Worm (Caenorhabditis elegans) whole organism, L2 larva: ENCODE data around the gene valv-1.

Experiments used
- F13H6.1 ChIP-seq: sonication (generic microtip); optimal IDR thresholded peaks from 2 replicates; lab custom pipeline; 2016; ENCODE audit warnings: missing genetic modification characterization, missing compliant biosample characterization
- ama-1 ChIP-seq: fragments of 150-350 bp; optimal IDR thresholded peaks from 2 replicates; lab custom pipeline; 2018; ENCODE audit warnings: inconsistent platforms
- blmp-1 ChIP-seq: sonication (generic microtip); optimal IDR thresholded peaks from 2 replicates; lab custom pipeline; 2017; ENCODE audit warnings: missing genetic modification characterization, mild to moderate bottlenecking, missing compliant biosample characterization, antibody characterized with exemption, moderate library complexity; ENCODE audit not compliant: insufficient read depth
- ceh-16 ChIP-seq: fragments of 150-350 bp; optimal IDR thresholded peaks from 2 replicates; lab custom pipeline; 2014; ENCODE audit warnings: missing biosample characterization, missing genetic modification characterization
- mdl-1 ChIP-seq, 2 experiments: fragments of 150-350 bp in 1 of 2; sonication (generic microtip) in 1 of 2; optimal IDR thresholded peaks; 2 replicates each; lab custom pipeline; 2017; ENCODE audit warnings: missing biosample characterization in 2 of 2, missing genetic modification characterization in 2 of 2
- nhr-12 ChIP-seq: fragments of 150-350 bp; optimal IDR thresholded peaks from 2 replicates; lab custom pipeline; 2014; ENCODE audit warnings: missing biosample characterization, missing genetic modification characterization
- nhr-129 ChIP-seq: fragments of 150-350 bp; optimal IDR thresholded peaks from 2 replicates; lab custom pipeline; 2014; ENCODE audit warnings: missing biosample characterization, missing genetic modification characterization
- nhr-77 ChIP-seq: fragments of 150-350 bp; optimal IDR thresholded peaks from 2 replicates; lab custom pipeline; 2014; ENCODE audit warnings: missing biosample characterization, missing genetic modification characterization
- unc-39 ChIP-seq: fragments of 150-350 bp; optimal IDR thresholded peaks from 2 replicates; lab custom pipeline; 2014; ENCODE audit warnings: missing biosample characterization, missing genetic modification characterization
- zag-1 ChIP-seq: fragments of 150-350 bp; optimal IDR thresholded peaks from 2 replicates; lab custom pipeline; 2014; ENCODE audit warnings: missing biosample characterization, missing genetic modification characterization
- ztf-4 ChIP-seq: fragments of 150-350 bp; optimal IDR thresholded peaks from 2 replicates; lab custom pipeline; 2014; ENCODE audit warnings: missing biosample characterization, missing genetic modification characterization

ce11 chrIV:7460225-7460624 is 15.1 kb upstream of the valv-1 start, which contains the start of gene F13B6.2:
- no peak for TF ChIP-seq ama-1 (lab: Kevin White, UChicago)
- no peak for TF ChIP-seq nhr-129 (tag; lab: Kevin White, UChicago)
- no peak for TF ChIP-seq nhr-12 (tag; lab: Kevin White, UChicago)
- no peak for TF ChIP-seq ceh-16 (tag; lab: Kevin White, UChicago)
- TF ChIP-seq blmp-1 = no peak
- no peak for TF ChIP-seq F13H6.1 (tag; lab: Kevin White, UChicago)
- no peak for TF ChIP-seq mdl-1 (tag; optimal IDR thresholded peaks at IDR 0.05; lab: Kevin White, UChicago)
- TF ChIP-seq ztf-4 (tag; lab: Kevin White, UChicago) = no peak
- TF ChIP-seq zag-1 = no peak
- no peak for TF ChIP-seq unc-39 (tag; lab: Kevin White, UChicago)
- no peak for TF ChIP-seq nhr-77
